Worm (Caenorhabditis elegans) whole organism, L4 larva: ENCODE data around the gene rer-1.
A peak's percentile ranks its signal among the peaks of the same experiment; 100 is the strongest.

Experiments used
- F37D6.2 ChIP-seq: sonication (generic microtip); optimal IDR thresholded peaks from 2 replicates; lab custom pipeline; 2016; ENCODE audit warnings: mild to moderate bottlenecking, missing genetic modification characterization, missing compliant biosample characterization
- F44E2.7 ChIP-seq: fragments of 200-800 bp; sonication (Bioruptor generic); IDR thresholded peaks from 2 replicates; pipeline ENCODE4 v2.1.2; 2022; ENCODE audit warnings: missing genetic modification characterization, missing compliant biosample characterization
- R02D3.7 ChIP-seq: fragments of 150-350 bp; sonication (generic microtip); optimal IDR thresholded peaks from 3 replicates; lab custom pipeline; 2014; ENCODE audit warnings: missing biosample characterization, missing genetic modification characterization
- T20F7.1 ChIP-seq: fragments of 200-800 bp; sonication (Bioruptor generic); optimal IDR thresholded peaks from 2 replicates; lab custom pipeline; 2018; ENCODE audit warnings: mild to moderate bottlenecking, missing genetic modification characterization, missing compliant biosample characterization
- Y5F2A.4 ChIP-seq: fragments of 200-800 bp; sonication (Bioruptor generic); optimal IDR thresholded peaks from 2 replicates; lab custom pipeline; 2018; ENCODE audit warnings: mild to moderate bottlenecking, missing genetic modification characterization, missing compliant biosample characterization
- aha-1 ChIP-seq: fragments of 150-350 bp; peaks from one replicate; lab custom pipeline; 2014; ENCODE audit warnings: missing biosample characterization, missing genetic modification characterization
- ama-1 ChIP-seq: fragments of 150-350 bp; optimal IDR thresholded peaks from 2 replicates; lab custom pipeline; 2014; ENCODE audit warnings: inconsistent platforms, mixed read lengths
- arid-1 ChIP-seq: fragments of 200-800 bp; sonication (Bioruptor generic); conservative IDR thresholded peaks from 2 replicates; pipeline ENCODE4 v1.3.6; 2022; ENCODE audit warnings: missing genetic modification reagents, missing genetic modification characterization, missing compliant biosample characterization
- ceh-20 ChIP-seq: fragments of 200-800 bp; sonication (Bioruptor generic); IDR thresholded peaks from 2 replicates; pipeline ENCODE4 v1.3.6; 2022; ENCODE audit warnings: missing genetic modification reagents, missing genetic modification characterization, missing compliant biosample characterization
- ceh-28 ChIP-seq: fragments of 150-350 bp; optimal IDR thresholded peaks from 2 replicates; lab custom pipeline; 2014; ENCODE audit warnings: missing biosample characterization, missing genetic modification reagents, missing genetic modification characterization
- ceh-32 ChIP-seq: sonication (generic microtip); optimal IDR thresholded peaks from 2 replicates; lab custom pipeline; 2016; ENCODE audit warnings: mild to moderate bottlenecking, missing genetic modification characterization, missing compliant biosample characterization; ENCODE audit not compliant: poor library complexity
- ceh-44 ChIP-seq: fragments of 200-800 bp; sonication (Bioruptor generic); IDR thresholded peaks from 2 replicates; pipeline ENCODE4 v1.3.6; 2022; ENCODE audit warnings: missing genetic modification reagents, missing genetic modification characterization, missing compliant biosample characterization
- ceh-62 ChIP-seq: sonication (generic microtip); optimal IDR thresholded peaks from 2 replicates; lab custom pipeline; 2017; ENCODE audit warnings: missing biosample characterization, missing genetic modification characterization
- cey-2 ChIP-seq: sonication (generic microtip); optimal IDR thresholded peaks from 3 replicates; lab custom pipeline; 2017; ENCODE audit warnings: missing genetic modification characterization, mild to moderate bottlenecking, missing compliant biosample characterization, antibody characterized with exemption, borderline replicate concordance; ENCODE audit not compliant: insufficient read depth
- ctbp-1 ChIP-seq: fragments of 200-800 bp; sonication (Bioruptor generic); IDR thresholded peaks from 2 replicates; pipeline ENCODE4 v1.3.6; 2022; ENCODE audit warnings: missing genetic modification reagents, missing genetic modification characterization, missing compliant biosample characterization
- daf-16 ChIP-seq, 3 experiments: sonication (generic microtip); optimal IDR thresholded peaks; 2 replicates each; lab custom pipeline; 2016 to 2017; ENCODE audit warnings: missing genetic modification characterization in 3 of 3, missing genetic modification reagents in 3 of 3, mild to moderate bottlenecking in 2 of 3, missing compliant biosample characterization in 2 of 3, missing biosample characterization in 1 of 3, moderate library complexity in 1 of 3
- daf-8 ChIP-seq: fragments of 200-800 bp; sonication (Bioruptor generic); IDR thresholded peaks from 2 replicates; pipeline ENCODE4 v1.3.6; 2022; ENCODE audit warnings: missing genetic modification characterization, missing compliant biosample characterization
- dmd-6 ChIP-seq: fragments of 200-800 bp; sonication (Bioruptor generic); IDR thresholded peaks from 2 replicates; pipeline ENCODE4 v1.3.6; 2022; ENCODE audit warnings: missing genetic modification reagents, missing genetic modification characterization, missing compliant biosample characterization
- dmd-9 ChIP-seq: fragments of 200-800 bp; sonication (Bioruptor generic); IDR thresholded peaks from 2 replicates; pipeline ENCODE4 v1.3.6; 2022; ENCODE audit warnings: missing genetic modification reagents, missing genetic modification characterization, missing compliant biosample characterization
- duxl-1 ChIP-seq: sonication (generic microtip); optimal IDR thresholded peaks from 2 replicates; lab custom pipeline; 2016; ENCODE audit warnings: mild to moderate bottlenecking, missing genetic modification characterization, moderate library complexity, missing compliant biosample characterization; ENCODE audit not compliant: poor library complexity
- egl-43 ChIP-seq: fragments of 200-800 bp; sonication (Bioruptor generic); IDR thresholded peaks from 2 replicates; pipeline ENCODE4 v1.3.6; 2022; ENCODE audit warnings: missing genetic modification reagents, missing genetic modification characterization, missing compliant biosample characterization
- fkh-10 ChIP-seq: fragments of 150-350 bp; optimal IDR thresholded peaks from 2 replicates; lab custom pipeline; 2014; ENCODE audit warnings: missing biosample characterization, missing genetic modification reagents, missing genetic modification characterization
- gei-8 ChIP-seq: fragments of 200-800 bp; sonication (Bioruptor generic); optimal IDR thresholded peaks from 2 replicates; lab custom pipeline; 2018; ENCODE audit warnings: mild to moderate bottlenecking, missing genetic modification characterization, missing compliant biosample characterization
- hif-1 ChIP-seq, 2 experiments: sonication (generic microtip); optimal IDR thresholded peaks; 2 replicates each; lab custom pipeline; 2016 to 2017; ENCODE audit warnings: missing compliant biosample characterization in 2 of 2, missing genetic modification characterization in 2 of 2, missing genetic modification reagents in 2 of 2, missing genotype in 2 of 2, mild to moderate bottlenecking in 1 of 2
- hlh-11 ChIP-seq: fragments of 200-800 bp; sonication (Bioruptor generic); optimal IDR thresholded peaks from 2 replicates; lab custom pipeline; 2018; ENCODE audit warnings: mild to moderate bottlenecking, missing genetic modification characterization, missing compliant biosample characterization
- hlh-30 ChIP-seq: sonication (generic microtip); optimal IDR thresholded peaks from 2 replicates; lab custom pipeline; 2017; ENCODE audit warnings: antibody characterized with exemption, mild to moderate bottlenecking, missing genetic modification characterization, missing compliant biosample characterization; ENCODE audit not compliant: insufficient read depth
- lin-13 ChIP-seq: fragments of 150-350 bp; optimal IDR thresholded peaks from 2 replicates; lab custom pipeline; 2014; ENCODE audit warnings: missing biosample characterization, missing genetic modification reagents, missing genetic modification characterization
- lin-15B ChIP-seq: fragments of 150-350 bp; sonication (generic microtip); optimal IDR thresholded peaks from 3 replicates; lab custom pipeline; 2014; ENCODE audit warnings: missing biosample characterization, missing genetic modification characterization
- lin-38 ChIP-seq: fragments of 200-800 bp; sonication (Bioruptor generic); IDR thresholded peaks from 2 replicates; pipeline ENCODE4 v1.3.6; 2022; ENCODE audit warnings: missing genetic modification reagents, missing genetic modification characterization, missing compliant biosample characterization
- lir-3 ChIP-seq: sonication (generic microtip); optimal IDR thresholded peaks from 2 replicates; lab custom pipeline; 2016; ENCODE audit warnings: mild to moderate bottlenecking, missing genetic modification characterization, missing compliant biosample characterization
- madf-5 ChIP-seq, 2 experiments: fragments of 200-800 bp; sonication (Bioruptor generic); IDR thresholded peaks; 2 replicates each; pipeline ENCODE4 v1.3.6; 2022; ENCODE audit warnings: missing compliant biosample characterization in 2 of 2, missing genetic modification characterization in 2 of 2
- mdl-1 ChIP-seq, 2 experiments: fragments of 150-350 bp in 1 of 2; sonication (generic microtip) in 1 of 2; optimal IDR thresholded peaks; 2 replicates each; lab custom pipeline; 2014 to 2017; ENCODE audit warnings: missing biosample characterization in 2 of 2, missing genetic modification characterization in 2 of 2
- mep-1 ChIP-seq: fragments of 150-350 bp; sonication (generic microtip); optimal IDR thresholded peaks from 3 replicates; lab custom pipeline; 2014; ENCODE audit warnings: missing biosample characterization, missing genetic modification characterization
- mxl-3 ChIP-seq: fragments of 200-800 bp; sonication (Bioruptor generic); optimal IDR thresholded peaks from 2 replicates; lab custom pipeline; 2018; ENCODE audit warnings: mild to moderate bottlenecking, missing genetic modification characterization, missing compliant biosample characterization
- nhr-10 ChIP-seq: fragments of 150-350 bp; optimal IDR thresholded peaks from 2 replicates; lab custom pipeline; 2014; ENCODE audit warnings: missing biosample characterization, missing genetic modification characterization
- nhr-102 ChIP-seq: sonication (generic microtip); optimal IDR thresholded peaks from 2 replicates; lab custom pipeline; 2016; ENCODE audit warnings: mild to moderate bottlenecking, missing genetic modification characterization, moderate library complexity, missing compliant biosample characterization
- nhr-11 ChIP-seq: fragments of 150-350 bp; optimal IDR thresholded peaks from 2 replicates; lab custom pipeline; 2014; ENCODE audit warnings: missing biosample characterization, missing genetic modification characterization
- nhr-111 ChIP-seq: fragments of 200-800 bp; sonication (Bioruptor generic); optimal IDR thresholded peaks from 2 replicates; lab custom pipeline; 2018; ENCODE audit warnings: mild to moderate bottlenecking, missing genetic modification characterization, missing compliant biosample characterization
- nhr-28 ChIP-seq: fragments of 150-350 bp; optimal IDR thresholded peaks from 2 replicates; lab custom pipeline; 2014; ENCODE audit warnings: missing biosample characterization, missing genetic modification characterization
- nhr-42 ChIP-seq: fragments of 200-800 bp; sonication (Bioruptor generic); IDR thresholded peaks from 2 replicates; pipeline ENCODE4 v1.3.6; 2022; ENCODE audit warnings: missing genetic modification characterization, missing compliant biosample characterization
- nhr-76 ChIP-seq: fragments of 150-350 bp; optimal IDR thresholded peaks from 2 replicates; lab custom pipeline; 2014; ENCODE audit warnings: missing biosample characterization, missing genetic modification characterization
- rbr-2 ChIP-seq: sonication (generic microtip); optimal IDR thresholded peaks from 2 replicates; lab custom pipeline; 2016; ENCODE audit warnings: missing genotype, missing genetic modification characterization, missing compliant biosample characterization
- skn-1 ChIP-seq: fragments of 150-350 bp; optimal IDR thresholded peaks from 2 replicates; lab custom pipeline; 2014; ENCODE audit warnings: missing biosample characterization, missing genetic modification characterization
- snpc-1.2 ChIP-seq: fragments of 200-800 bp; sonication (Bioruptor generic); IDR thresholded peaks from 2 replicates; pipeline ENCODE4 v1.3.6; 2022; ENCODE audit warnings: missing genetic modification reagents, missing genetic modification characterization, missing compliant biosample characterization
- snpc-4 ChIP-seq: fragments of 150-350 bp; optimal IDR thresholded peaks from 2 replicates; lab custom pipeline; 2014; ENCODE audit warnings: missing biosample characterization, missing genetic modification characterization
- spr-3 ChIP-seq: fragments of 200-800 bp; sonication (Bioruptor generic); optimal IDR thresholded peaks from 2 replicates; lab custom pipeline; 2018; ENCODE audit warnings: mild to moderate bottlenecking, missing genetic modification characterization, missing compliant biosample characterization
- tra-1 ChIP-seq: fragments of 200-800 bp; sonication (Bioruptor generic); IDR thresholded peaks from 2 replicates; pipeline ENCODE4 v1.3.6; 2022; ENCODE audit warnings: missing genetic modification reagents, missing genetic modification characterization, missing compliant biosample characterization
- unc-39 ChIP-seq: sonication (generic microtip); optimal IDR thresholded peaks from 2 replicates; lab custom pipeline; 2017; ENCODE audit warnings: missing biosample characterization, missing genetic modification characterization
- zfp-2 ChIP-seq: sonication (generic microtip); optimal IDR thresholded peaks from 2 replicates; lab custom pipeline; 2016; ENCODE audit warnings: mild to moderate bottlenecking, missing genetic modification characterization, missing compliant biosample characterization
- ztf-11 ChIP-seq: fragments of 150-350 bp; optimal IDR thresholded peaks from 2 replicates; lab custom pipeline; 2014; ENCODE audit warnings: missing biosample characterization, missing genetic modification characterization

rer-1 gene

ce11 chrII:8820126-8820972 lies 9.2 kb downstream of the rer-1 start:
- TF ChIP-seq nhr-76 (tag; lab: Kevin White, UChicago) (no peak), hif-1 (tag; optimal IDR thresholded peaks at IDR 0.05; lab: Kevin White, UChicago) (peak in 1 of 2 experiments; percentile 6), T20F7.1 (GFP tag; lab: Kevin White, UChicago) (no peak), skn-1 (tag; lab: Kevin White, UChicago) (no peak), fkh-10 (GFP tag; lab: Kevin White, UChicago) (no peak), mep-1 (tag; lab: Kevin White, UChicago) (peak; percentile 6), snpc-1.2 (GFP tag; lab: Robert Waterston, UW) (no peak), dmd-6 (no peak; the same call in 1 of the 2 replicates), arid-1 (GFP tag; lab: Robert Waterston, UW) (no peak), hlh-11 (peak; percentile 1), nhr-102 (tag; lab: Kevin White, UChicago) (peak; percentile 46), rbr-2 (tag; lab: Kevin White, UChicago) (no peak), nhr-111 (GFP tag; lab: Kevin White, UChicago) (no peak), duxl-1 (tag; lab: Kevin White, UChicago) (peak; percentile 19), nhr-42 (GFP tag; lab: Robert Waterston, UW) (no peak), daf-16 (GFP tag; optimal IDR thresholded peaks at IDR 0.05; lab: Kevin White, UChicago) (no peak), daf-16 (tag; optimal IDR thresholded peaks at IDR 0.05; lab: Kevin White, UChicago) (no peak), Y5F2A.4 (GFP tag; lab: Kevin White, UChicago) (no peak), gei-8 (GFP tag; lab: Kevin White, UChicago) (no peak), ama-1 (lab: Kevin White, UChicago) (peak; percentile 92), ceh-32 (tag; lab: Kevin White, UChicago) (no peak), ceh-28 (tag; lab: Kevin White, UChicago) (no peak), egl-43 (GFP tag; lab: Robert Waterston, UW) (no peak), tra-1 (GFP tag; lab: Robert Waterston, UW) (no peak), snpc-4 (no peak), ceh-62 (tag; lab: Kevin White, UChicago) (no peak), lin-15B (no peak), R02D3.7 (tag; lab: Kevin White, UChicago) (no peak), hlh-30 (tag; lab: Kevin White, UChicago) (peak; percentile 5), daf-8 (no peak), ceh-44 (GFP tag; lab: Robert Waterston, UW) (no peak), aha-1 (tag; lab: Kevin White, UChicago) (peak; percentile 98), F44E2.7 (GFP tag; lab: Robert Waterston, UW) (no peak), ctbp-1 (no peak), spr-3 (GFP tag; lab: Kevin White, UChicago) (no peak), mdl-1 (tag; optimal IDR thresholded peaks at IDR 0.05; lab: Kevin White, UChicago) (no peak), madf-5 (GFP tag; IDR thresholded peaks at IDR 0.05; lab: Robert Waterston, UW) (0 out of 4 replicates have a peak, but pooled peaks of 1 of the 2 experiments have one; percentile 22), nhr-10 (tag; lab: Kevin White, UChicago) (no peak), nhr-11 (tag; lab: Kevin White, UChicago) (no peak), ceh-20 (GFP tag; lab: Robert Waterston, UW) (no peak), nhr-28 (tag; lab: Kevin White, UChicago) (peak; percentile 31), lir-3 (tag; lab: Kevin White, UChicago) (no peak), lin-38 (GFP tag; lab: Robert Waterston, UW) (peak; percentile 2), dmd-9 (no peak), ztf-11 (tag; lab: Kevin White, UChicago) (no peak), zfp-2 (no peak), lin-13 (GFP tag; lab: Kevin White, UChicago) (no peak), cey-2 (tag; lab: Kevin White, UChicago) (no peak), unc-39 (tag; lab: Kevin White, UChicago) (no peak), F37D6.2 (no peak), mxl-3 (GFP tag; lab: Kevin White, UChicago) (no peak)
